Worm (Caenorhabditis elegans): Measurements from ENCODE around the gene ceh-36.

ceh-36 gene

ce11 chrX:14186466-14186865 is at the start of gene ceh-36:
TSS of gene ceh-36 (minus strand) at chrX:14186566.
- no peak for TF ChIP-seq unc-62 (GFP tag; optimal IDR thresholded peaks at IDR 0.05)

- TF ChIP-seq unc-62 (GFP tag; optimal IDR thresholded peaks at IDR 0.05), result no peak
Observed at ce11 chrX:14234932-14235331, 48.6 kb upstream of the ceh-36 start, which contains the start of gene srg-37. TSS of gene srg-37 (minus strand) at chrX:14235032.

ce11 chrX:14234366-14234765 is 48.0 kb upstream of the ceh-36 start, which contains the start of gene srg-36:
TSS of gene srg-36 (minus strand) at chrX:14234466.
- no peak for TF ChIP-seq unc-62 (GFP tag; optimal IDR thresholded peaks at IDR 0.05)

ce11 chrX:14231987-14232386 is 45.6 kb upstream of the ceh-36 start:
- no peak for TF ChIP-seq unc-62 (GFP tag; optimal IDR thresholded peaks at IDR 0.05)

ce11 chrX:14228764-14229163 is 42.4 kb upstream of the ceh-36 start:
- TF ChIP-seq unc-62 (GFP tag; optimal IDR thresholded peaks at IDR 0.05), result no peak

ce11 chrX:14225273-14225672 is 38.9 kb upstream of the ceh-36 start, which contains the start of gene cyp-13B2:
TSS of gene cyp-13B2 (plus strand) at chrX:14225573.
- TF ChIP-seq unc-62 (GFP tag; optimal IDR thresholded peaks at IDR 0.05), result no peak

- no peak for TF ChIP-seq unc-62 (GFP tag; optimal IDR thresholded peaks at IDR 0.05)
Observed at ce11 chrX:14223156-14223555, 36.8 kb upstream of the ceh-36 start, which contains the start of gene K06G5.3. TSS of gene K06G5.3 (minus strand) at chrX:14223256.

ce11 chrX:14214520-14215023 is 28.2 kb upstream of the ceh-36 start, which contains the start of gene K06G5.1:
TSS of gene K06G5.1 (plus strand) at chrX:14214973.
- TF ChIP-seq unc-62 (GFP tag; optimal IDR thresholded peaks at IDR 0.05), result no peak

ce11 chrX:14213314-14213713 is 26.9 kb upstream of the ceh-36 start:
- no peak for TF ChIP-seq unc-62 (GFP tag; optimal IDR thresholded peaks at IDR 0.05)

- no peak for TF ChIP-seq unc-62 (GFP tag; optimal IDR thresholded peaks at IDR 0.05)
Observed at ce11 chrX:14207942-14208341, 21.6 kb upstream of the ceh-36 start, which contains the start of gene ceh-37. TSS of gene ceh-37 (minus strand) at chrX:14208000.

ce11 chrX:14206321-14206720 is 20.0 kb upstream of the ceh-36 start:
- no peak for TF ChIP-seq unc-62 (GFP tag; optimal IDR thresholded peaks at IDR 0.05)

- TF ChIP-seq unc-62 (GFP tag; optimal IDR thresholded peaks at IDR 0.05), result no peak
Observed at ce11 chrX:14194251-14194650, 7.9 kb upstream of the ceh-36 start.

- no peak for TF ChIP-seq unc-62 (GFP tag; optimal IDR thresholded peaks at IDR 0.05)
Observed at ce11 chrX:14185631-14186030, 735 bp downstream of the ceh-36 start.

- TF ChIP-seq unc-62 (GFP tag; optimal IDR thresholded peaks at IDR 0.05), result no peak
Observed at ce11 chrX:14182514-14182913, 3.9 kb downstream of the ceh-36 start.

ce11 chrX:14180151-14180550 is 6.2 kb downstream of the ceh-36 start, which contains the start of gene C37E2.3:
TSS of gene C37E2.3 (plus strand) at chrX:14180451.
- TF ChIP-seq unc-62 (GFP tag; optimal IDR thresholded peaks at IDR 0.05), result no peak

ce11 chrX:14179488-14179887 is 6.9 kb downstream of the ceh-36 start:
- no peak for TF ChIP-seq unc-62 (GFP tag; optimal IDR thresholded peaks at IDR 0.05)

ce11 chrX:14178688-14179087 is 7.7 kb downstream of the ceh-36 start, which contains the start of gene C37E2.10:
TSS of gene C37E2.10 (plus strand) at chrX:14178988.
- TF ChIP-seq unc-62 (GFP tag; optimal IDR thresholded peaks at IDR 0.05), result no peak

ce11 chrX:14175740-14176139 is 10.6 kb downstream of the ceh-36 start, which contains the start of gene C37E2.2:
TSS of gene C37E2.2 (plus strand) at chrX:14176040.
- TF ChIP-seq unc-62 (GFP tag; optimal IDR thresholded peaks at IDR 0.05), result no peak
